Fruit fly (Drosophila melanogaster) whole organism, prepupa: ENCODE data around the gene Xrcc2.

ENCODE experiments used
- Blimp-1 ChIP-seq: fragments of 200-800 bp; sonication (Bioruptor generic); optimal IDR thresholded peaks from 3 replicates; lab custom pipeline; 2017; ENCODE audit warnings: missing biosample characterization, missing genetic modification characterization, mild to moderate bottlenecking, moderate library complexity, missing genetic modification reagents
- CG10631 ChIP-seq: fragments of 200-800 bp; sonication (Bioruptor generic); optimal IDR thresholded peaks from 2 replicates; lab custom pipeline; 2016; ENCODE audit warnings: missing biosample characterization, missing genetic modification characterization
- CG10669 ChIP-seq: fragments of 200-800 bp; sonication (Bioruptor generic); optimal IDR thresholded peaks from 3 replicates; lab custom pipeline; 2018; ENCODE audit warnings: missing biosample characterization, mild to moderate bottlenecking, missing genetic modification characterization, moderate library complexity
- CG11294 ChIP-seq: fragments of 200-800 bp; sonication (Bioruptor generic); IDR thresholded peaks from 2 replicates; pipeline ENCODE4 v1.3.6; 2022; ENCODE audit warnings: missing biosample characterization, missing genetic modification characterization
- CG11762 ChIP-seq: fragments of 200-800 bp; sonication (Bioruptor generic); optimal IDR thresholded peaks from 3 replicates; lab custom pipeline; 2016; ENCODE audit warnings: missing biosample characterization, missing genetic modification characterization; ENCODE audit not compliant: insufficient read depth
- CG11902 ChIP-seq: fragments of 200-800 bp; sonication (Bioruptor generic); optimal IDR thresholded peaks from 3 replicates; lab custom pipeline; 2016; ENCODE audit warnings: missing biosample characterization, missing genetic modification characterization
- CG15336 ChIP-seq: fragments of 200-800 bp; sonication (Bioruptor generic); IDR thresholded peaks from 2 replicates; pipeline ENCODE4 v1.3.6; 2022; ENCODE audit warnings: missing biosample characterization, missing genetic modification characterization
- CG1621 ChIP-seq: fragments of 200-800 bp; sonication (Bioruptor generic); optimal IDR thresholded peaks from 3 replicates; lab custom pipeline; 2018; ENCODE audit warnings: missing biosample characterization, mild to moderate bottlenecking, missing genetic modification characterization
- CG16779 ChIP-seq: fragments of 200-800 bp; sonication (Bioruptor generic); optimal IDR thresholded peaks from 3 replicates; lab custom pipeline; 2017; ENCODE audit warnings: missing biosample characterization, mild to moderate bottlenecking, missing genetic modification characterization
- CG3032 ChIP-seq: fragments of 200-800 bp; optimal IDR thresholded peaks from 2 replicates; lab custom pipeline; 2019; ENCODE audit warnings: missing biosample characterization, mild to moderate bottlenecking, missing genetic modification characterization, moderate library complexity
- CG31627 ChIP-seq: fragments of 200-800 bp; sonication (Bioruptor generic); optimal IDR thresholded peaks from 3 replicates; lab custom pipeline; 2016; ENCODE audit warnings: missing biosample characterization, missing genetic modification characterization
- CG32006 ChIP-seq: fragments of 200-800 bp; sonication (Bioruptor generic); optimal IDR thresholded peaks from 3 replicates; lab custom pipeline; 2017; ENCODE audit warnings: missing biosample characterization, mild to moderate bottlenecking, missing genetic modification characterization
- CG34406 ChIP-seq: fragments of 200-800 bp; sonication (Bioruptor generic); optimal IDR thresholded peaks from 3 replicates; lab custom pipeline; 2016; ENCODE audit warnings: missing biosample characterization, missing genetic modification characterization
- CG3919 ChIP-seq: fragments of 200-800 bp; sonication (Bioruptor generic); optimal IDR thresholded peaks from 3 replicates; lab custom pipeline; 2016; ENCODE audit warnings: missing biosample characterization, missing genetic modification characterization
- CG4318 ChIP-seq: fragments of 200-800 bp; sonication (Bioruptor generic); optimal IDR thresholded peaks from 3 replicates; lab custom pipeline; 2017; ENCODE audit warnings: missing biosample characterization, mild to moderate bottlenecking, missing genetic modification characterization
- CG6163 ChIP-seq: fragments of 200-800 bp; sonication (Bioruptor generic); IDR thresholded peaks from 3 replicates; pipeline ENCODE4 v1.3.6; 2022; ENCODE audit warnings: missing biosample characterization, missing genetic modification characterization
- CG6276 ChIP-seq: fragments of 200-800 bp; sonication (Bioruptor generic); optimal IDR thresholded peaks from 2 replicates; lab custom pipeline; 2017; ENCODE audit warnings: missing biosample characterization, mild to moderate bottlenecking, missing genetic modification characterization
- CG6792 ChIP-seq: fragments of 200-800 bp; sonication (Bioruptor generic); optimal IDR thresholded peaks from 3 replicates; lab custom pipeline; 2016; ENCODE audit warnings: missing biosample characterization, missing genetic modification characterization
- CG6808 ChIP-seq: fragments of 200-800 bp; sonication (Bioruptor generic); optimal IDR thresholded peaks from 3 replicates; lab custom pipeline; 2017; ENCODE audit warnings: missing biosample characterization, missing genetic modification characterization, mild to moderate bottlenecking, moderate library complexity, missing genetic modification reagents
- CG6854 ChIP-seq: fragments of 200-800 bp; sonication (Bioruptor generic); optimal IDR thresholded peaks from 2 replicates; lab custom pipeline; 2017; ENCODE audit warnings: missing biosample characterization, mild to moderate bottlenecking, missing genetic modification characterization
- CG8119 ChIP-seq: fragments of 200-800 bp; sonication (Bioruptor generic); IDR thresholded peaks from 3 replicates; pipeline ENCODE4 v1.3.6; 2022; ENCODE audit warnings: missing biosample characterization, missing genetic modification characterization
- CG8632 ChIP-seq: fragments of 200-800 bp; sonication (Bioruptor generic); optimal IDR thresholded peaks from 3 replicates; lab custom pipeline; 2016; ENCODE audit warnings: missing biosample characterization, missing genetic modification characterization
- CG9139 ChIP-seq: fragments of 200-800 bp; sonication (Bioruptor generic); optimal IDR thresholded peaks from 3 replicates; lab custom pipeline; 2017; ENCODE audit warnings: missing biosample characterization, mild to moderate bottlenecking, missing genetic modification characterization
- Eip75B ChIP-seq: fragments of 200-800 bp; sonication (Bioruptor generic); optimal IDR thresholded peaks from 3 replicates; lab custom pipeline; 2016; ENCODE audit warnings: missing biosample characterization, missing genetic modification characterization
- Eip78C ChIP-seq: fragments of 200-800 bp; sonication (Bioruptor generic); peaks from one replicate; lab custom pipeline; 2016; ENCODE audit warnings: missing biosample characterization, missing genetic modification characterization
- Eip93F ChIP-seq: fragments of 200-800 bp; sonication (Bioruptor generic); optimal IDR thresholded peaks from 2 replicates; lab custom pipeline; 2016; ENCODE audit warnings: missing biosample characterization, mild to moderate bottlenecking, missing genetic modification characterization
- Ets21C ChIP-seq: fragments of 200-800 bp; sonication (Bioruptor generic); optimal IDR thresholded peaks from 3 replicates; lab custom pipeline; 2016; ENCODE audit warnings: missing biosample characterization, missing genetic modification characterization
- Hr38 ChIP-seq: sonication (Bioruptor generic); optimal IDR thresholded peaks from 2 replicates; lab custom pipeline; 2016; ENCODE audit warnings: missing biosample characterization, missing genetic modification characterization
- Hr39 ChIP-seq: fragments of 200-800 bp; sonication (Bioruptor generic); optimal IDR thresholded peaks from 2 replicates; lab custom pipeline; 2016; ENCODE audit warnings: missing biosample characterization, missing genetic modification characterization
- Hr4 ChIP-seq: fragments of 200-800 bp; sonication (Bioruptor generic); optimal IDR thresholded peaks from 3 replicates; lab custom pipeline; 2016; ENCODE audit warnings: missing biosample characterization, missing genetic modification characterization
- Lpt ChIP-seq: fragments of 200-800 bp; sonication (Bioruptor generic); optimal IDR thresholded peaks from 3 replicates; lab custom pipeline; 2016; ENCODE audit warnings: missing biosample characterization, missing genetic modification characterization
- Met ChIP-seq: fragments of 200-800 bp; sonication (Bioruptor generic); optimal IDR thresholded peaks from 3 replicates; lab custom pipeline; 2016; ENCODE audit warnings: missing biosample characterization, missing genetic modification characterization
- OdsH ChIP-seq: fragments of 200-800 bp; sonication (Bioruptor generic); optimal IDR thresholded peaks from 3 replicates; lab custom pipeline; 2016; ENCODE audit warnings: missing biosample characterization, missing genetic modification characterization
- Sox15 ChIP-seq: fragments of 200-800 bp; sonication (Bioruptor generic); optimal IDR thresholded peaks from 3 replicates; lab custom pipeline; 2016; ENCODE audit warnings: missing biosample characterization, missing genetic modification characterization
- achi ChIP-seq: fragments of 200-800 bp; sonication (Bioruptor generic); optimal IDR thresholded peaks from 3 replicates; lab custom pipeline; 2016; ENCODE audit warnings: missing biosample characterization, missing genetic modification characterization
- acj6 ChIP-seq: fragments of 200-800 bp; sonication (Bioruptor generic); optimal IDR thresholded peaks from 3 replicates; lab custom pipeline; 2016; ENCODE audit warnings: missing biosample characterization, missing genetic modification characterization
- cyc ChIP-seq: fragments of 200-800 bp; sonication (Bioruptor generic); optimal IDR thresholded peaks from 3 replicates; lab custom pipeline; 2016; ENCODE audit warnings: missing biosample characterization, missing genetic modification characterization
- dac ChIP-seq: fragments of 200-800 bp; sonication (Bioruptor generic); optimal IDR thresholded peaks from 2 replicates; lab custom pipeline; 2017; ENCODE audit warnings: missing biosample characterization, mild to moderate bottlenecking, missing genetic modification characterization
- dsx ChIP-seq: fragments of 200-800 bp; optimal IDR thresholded peaks from 3 replicates; lab custom pipeline; 2019; ENCODE audit warnings: missing biosample characterization, mild to moderate bottlenecking, missing genetic modification characterization, moderate library complexity; ENCODE audit not compliant: poor library complexity, severe bottlenecking
- eg ChIP-seq: fragments of 200-800 bp; sonication (Bioruptor generic); IDR thresholded peaks from 3 replicates; pipeline ENCODE4 v1.3.6; 2022; ENCODE audit warnings: missing biosample characterization, missing genetic modification characterization
- esn ChIP-seq: fragments of 200-800 bp; sonication (Bioruptor generic); optimal IDR thresholded peaks from 2 replicates; lab custom pipeline; 2016; ENCODE audit warnings: missing biosample characterization, mild to moderate bottlenecking, missing genetic modification characterization, moderate library complexity
- fd59A ChIP-seq: fragments of 200-800 bp; sonication (Bioruptor generic); optimal IDR thresholded peaks from 2 replicates; lab custom pipeline; 2017; ENCODE audit warnings: missing biosample characterization, mild to moderate bottlenecking, missing genetic modification characterization, missing genetic modification reagents
- fkh ChIP-seq: fragments of 200-800 bp; sonication (Bioruptor generic); optimal IDR thresholded peaks from 3 replicates; lab custom pipeline; 2017; ENCODE audit warnings: missing biosample characterization, mild to moderate bottlenecking, missing genetic modification characterization, moderate library complexity
- lz ChIP-seq: fragments of 200-800 bp; sonication (Bioruptor generic); optimal IDR thresholded peaks from 3 replicates; lab custom pipeline; 2016; ENCODE audit warnings: missing biosample characterization, missing genetic modification characterization
- net ChIP-seq: fragments of 200-800 bp; sonication (Bioruptor generic); optimal IDR thresholded peaks from 3 replicates; lab custom pipeline; 2016; ENCODE audit warnings: missing biosample characterization, missing genetic modification characterization
- pdm3 ChIP-seq: fragments of 200-800 bp; sonication (Bioruptor generic); optimal IDR thresholded peaks from 3 replicates; lab custom pipeline; 2016; ENCODE audit warnings: missing biosample characterization, missing genetic modification characterization
- spab ChIP-seq: fragments of 200-800 bp; sonication (Bioruptor generic); optimal IDR thresholded peaks from 2 replicates; lab custom pipeline; 2017; ENCODE audit warnings: missing biosample characterization, mild to moderate bottlenecking, missing genetic modification characterization, missing genetic modification reagents
- ss ChIP-seq, 2 experiments: fragments of 200-800 bp; sonication (Bioruptor generic); optimal IDR thresholded peaks; 2 replicates in 1 of 2; 3 replicates in 1 of 2; lab custom pipeline; 2017 to 2018; ENCODE audit warnings: mild to moderate bottlenecking in 2 of 2, missing biosample characterization in 2 of 2, missing genetic modification characterization in 2 of 2, moderate library complexity in 1 of 2
- topi ChIP-seq: fragments of 200-800 bp; sonication (Bioruptor generic); optimal IDR thresholded peaks from 3 replicates; lab custom pipeline; 2016; ENCODE audit warnings: missing biosample characterization, missing genetic modification characterization
- vri ChIP-seq: fragments of 200-800 bp; sonication (Bioruptor generic); optimal IDR thresholded peaks from 3 replicates; lab custom pipeline; 2016; ENCODE audit warnings: missing biosample characterization, mild to moderate bottlenecking, missing genetic modification characterization

The Xrcc2 gene

DNA sequence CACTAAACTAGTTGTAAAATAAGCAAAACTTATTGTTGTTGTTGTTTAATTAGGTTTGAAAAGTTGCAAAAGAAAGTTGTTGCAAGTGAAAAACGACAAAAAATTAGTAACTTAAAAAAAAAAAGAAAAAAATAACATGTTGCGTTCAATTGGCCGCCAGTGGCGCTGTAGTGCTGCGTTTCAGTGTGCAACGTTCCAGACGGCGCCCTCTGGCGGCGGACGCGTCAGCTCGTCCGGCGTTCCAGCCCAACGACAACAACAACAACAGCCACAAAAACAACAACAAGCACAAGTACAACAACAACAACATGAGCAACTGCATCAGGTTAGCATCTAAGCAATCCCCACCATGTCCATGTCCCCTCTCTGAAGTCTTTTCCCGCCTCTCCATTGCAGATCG lies 17.5 kb downstream of the Xrcc2 start:
- TF ChIP-seq CG10669 (GFP tag; lab: Kevin White, UChicago), result no peak
- TF ChIP-seq CG9139, result no peak
- TF ChIP-seq Hr4, result peak; percentile 18
- no peak for TF ChIP-seq CG6854 (GFP tag; lab: Kevin White, UChicago)
- no peak for TF ChIP-seq CG6276 (GFP tag; lab: Kevin White, UChicago)
- no peak for TF ChIP-seq OdsH (GFP tag; lab: Kevin White, UChicago)
- TF ChIP-seq Ets21C (GFP tag; lab: Kevin White, UChicago), result no peak
- no peak for TF ChIP-seq fd59A (GFP tag; lab: Kevin White, UChicago)
- peak; percentile 33 for TF ChIP-seq esn
- no peak for TF ChIP-seq CG11762 (GFP tag; lab: Kevin White, UChicago)
- TF ChIP-seq CG31627, result peak; percentile 26
- peak; percentile 58; the same call in 2 of the 3 replicates for TF ChIP-seq CG6163 (GFP tag; lab: Robert Waterston, UW)
- peak; percentile 47 for TF ChIP-seq Lpt (GFP tag; lab: Kevin White, UChicago)
- TF ChIP-seq CG8632 (GFP tag; lab: Kevin White, UChicago), result no peak
- TF ChIP-seq spab (GFP tag; lab: Kevin White, UChicago), result no peak
- TF ChIP-seq CG34406 (GFP tag; lab: Kevin White, UChicago), result no peak
- no peak for TF ChIP-seq CG10631 (GFP tag; lab: Kevin White, UChicago)
- TF ChIP-seq Eip93F (GFP tag; lab: Kevin White, UChicago), result no peak
- TF ChIP-seq net (GFP tag; lab: Kevin White, UChicago), result peak; percentile 7
- TF ChIP-seq CG6808, result peak; percentile 10
- peak; percentile 14 for TF ChIP-seq Met (GFP tag; lab: Kevin White, UChicago)
- TF ChIP-seq Hr39 (GFP tag; lab: Kevin White, UChicago), result peak; percentile 7
- no peak for TF ChIP-seq fkh
- no peak for TF ChIP-seq CG16779
- TF ChIP-seq CG11902 (GFP tag; lab: Kevin White, UChicago), result no peak
- TF ChIP-seq dsx (GFP tag; lab: Kevin White, UChicago), result no peak
- peak; percentile 0 for TF ChIP-seq Eip75B (GFP tag; lab: Kevin White, UChicago)
- TF ChIP-seq eg, result peak; percentile 58
- no peak for TF ChIP-seq CG11294 (GFP tag; lab: Robert Waterston, UW)
- TF ChIP-seq CG3919 (GFP tag; lab: Kevin White, UChicago), result no peak
- TF ChIP-seq CG1621 (tag; lab: Kevin White, UChicago), result peak; percentile 12
- TF ChIP-seq CG4318 (GFP tag; lab: Kevin White, UChicago), result no peak
- peak; percentile 37; the same call in 1 of the 2 replicates for TF ChIP-seq CG15336 (GFP tag; lab: Robert Waterston, UW)
- peak; percentile 19 for TF ChIP-seq achi
- no peak for TF ChIP-seq topi (GFP tag; lab: Kevin White, UChicago)
- TF ChIP-seq cyc (GFP tag; lab: Kevin White, UChicago), result no peak
- TF ChIP-seq lz, result peak; percentile 33
- TF ChIP-seq dac, result peak; percentile 52
- TF ChIP-seq Eip78C (GFP tag; lab: Kevin White, UChicago), result peak; percentile 78
- TF ChIP-seq Sox15 (GFP tag; lab: Kevin White, UChicago), result no peak
- TF ChIP-seq vri (GFP tag; lab: Kevin White, UChicago), result no peak
- peak; percentile 35; the same call in 1 of the 3 replicates for TF ChIP-seq CG8119 (GFP tag; lab: Robert Waterston, UW)
- peak; percentile 30 for TF ChIP-seq pdm3 (GFP tag; lab: Kevin White, UChicago)
- TF ChIP-seq CG6792 (GFP tag; lab: Kevin White, UChicago), result peak; percentile 17
- TF ChIP-seq acj6 (GFP tag; lab: Kevin White, UChicago), result no peak
- peak in 1 of 2 experiments; percentile 19 for TF ChIP-seq ss (GFP tag; optimal IDR thresholded peaks at IDR 0.05; lab: Kevin White, UChicago)
- no peak for TF ChIP-seq CG3032 (tag; lab: Kevin White, UChicago)
- peak; percentile 39 for TF ChIP-seq CG32006 (GFP tag; lab: Kevin White, UChicago)
- no peak for TF ChIP-seq Blimp-1 (GFP tag; lab: Kevin White, UChicago)
- no peak for TF ChIP-seq Hr38 (GFP tag; lab: Kevin White, UChicago)
